Fruit fly (Drosophila melanogaster) whole organism, embryonic: ENCODE data around the gene Mccc1.

ENCODE experiments used
- Antp ChIP-seq: fragments of 200-800 bp; sonication (Bioruptor generic); optimal IDR thresholded peaks from 3 replicates; lab custom pipeline; 2016; ENCODE audit warnings: missing biosample characterization, missing genetic modification characterization
- CG14965 ChIP-seq: fragments of 200-800 bp; sonication (Bioruptor generic); optimal IDR thresholded peaks from 2 replicates; lab custom pipeline; 2016; ENCODE audit warnings: missing biosample characterization, missing genetic modification characterization, borderline replicate concordance
- CG16779 ChIP-seq: fragments of 200-800 bp; sonication (Bioruptor generic); IDR thresholded peaks from 2 replicates; pipeline ENCODE4 v1.3.6; 2022; ENCODE audit warnings: missing biosample characterization, missing genetic modification characterization
- CG2116 ChIP-seq: fragments of 200-800 bp; sonication (Bioruptor generic); optimal IDR thresholded peaks from 3 replicates; lab custom pipeline; 2018; ENCODE audit warnings: missing biosample characterization, mild to moderate bottlenecking, missing genetic modification characterization
- CG34224 ChIP-seq: fragments of 200-800 bp; sonication (Bioruptor generic); IDR thresholded peaks from 3 replicates; pipeline ENCODE4 v1.3.6; 2022; ENCODE audit warnings: missing biosample characterization, missing genetic modification characterization; ENCODE audit not compliant: partially characterized antibody
- CG34376 ChIP-seq: fragments of 200-800 bp; sonication (Bioruptor generic); optimal IDR thresholded peaks from 2 replicates; lab custom pipeline; 2018; ENCODE audit warnings: missing biosample characterization, mild to moderate bottlenecking, missing genetic modification characterization
- CG3726 ChIP-seq: fragments of 200-800 bp; sonication (Bioruptor generic); IDR thresholded peaks from 3 replicates; pipeline ENCODE4, ENCODE4 v1.3.6; 2022; ENCODE audit warnings: missing biosample characterization, missing genetic modification characterization
- CG42726 ChIP-seq: fragments of 200-800 bp; sonication (Bioruptor generic); IDR thresholded peaks from 2 replicates; pipeline ENCODE4 v1.3.6; 2022; ENCODE audit warnings: missing biosample characterization, missing genetic modification characterization; ENCODE audit not compliant: partially characterized antibody
- CG4282 ChIP-seq: fragments of 200-800 bp; sonication (Bioruptor generic); optimal IDR thresholded peaks from 2 replicates; lab custom pipeline; 2016; ENCODE audit warnings: missing biosample characterization, missing genetic modification characterization
- CG4360 ChIP-seq: fragments of 200-800 bp; sonication (Bioruptor generic); IDR thresholded peaks from 2 replicates; pipeline ENCODE4 v1.3.6; 2022; ENCODE audit warnings: missing biosample characterization, missing genetic modification characterization
- CG4617 ChIP-seq: fragments of 200-800 bp; sonication (Bioruptor generic); optimal IDR thresholded peaks from 3 replicates; lab custom pipeline; 2016; ENCODE audit warnings: missing biosample characterization, missing genetic modification characterization, borderline replicate concordance
- CG8924 ChIP-seq: fragments of 200-800 bp; optimal IDR thresholded peaks from 3 replicates; lab custom pipeline; 2019; ENCODE audit warnings: missing biosample characterization, mild to moderate bottlenecking, missing genetic modification characterization, moderate library complexity
- Dfd ChIP-seq, 2 experiments: fragments of >200 bp; optimal IDR thresholded peaks; 2 replicates each; lab custom pipeline; 2017; ENCODE audit warnings: missing biosample characterization in 2 of 2, missing genetic modification characterization in 2 of 2
- Ets97D ChIP-seq: fragments of 200-800 bp; sonication (Bioruptor generic); optimal IDR thresholded peaks from 3 replicates; lab custom pipeline; 2016; ENCODE audit warnings: missing biosample characterization, missing genetic modification characterization
- Gsc ChIP-seq: fragments of 200-800 bp; sonication (Bioruptor generic); IDR thresholded peaks from 2 replicates; pipeline ENCODE4 v1.3.6; 2022; ENCODE audit warnings: missing biosample characterization, missing genetic modification characterization
- Hey ChIP-seq: fragments of 200-800 bp; sonication (Bioruptor generic); optimal IDR thresholded peaks from 3 replicates; lab custom pipeline; 2018; ENCODE audit warnings: missing biosample characterization, mild to moderate bottlenecking, missing genetic modification characterization
- Hmr ChIP-seq: fragments of 200-800 bp; sonication (Bioruptor generic); optimal IDR thresholded peaks from 3 replicates; lab custom pipeline; 2017; ENCODE audit warnings: mild to moderate bottlenecking, missing biosample characterization, missing genetic modification reagents, missing genetic modification characterization
- MBD-R2 ChIP-seq: fragments of 200-800 bp; sonication (Bioruptor generic); IDR thresholded peaks from 2 replicates; pipeline ENCODE4 v1.3.6; 2022; ENCODE audit warnings: missing biosample characterization, missing genetic modification characterization
- Myb ChIP-seq: fragments of 200-800 bp; sonication (Bioruptor generic); optimal IDR thresholded peaks from 2 replicates; lab custom pipeline; 2016; ENCODE audit warnings: missing biosample characterization, missing genetic modification characterization
- NfI ChIP-seq: fragments of 200-800 bp; sonication (Bioruptor generic); optimal IDR thresholded peaks from 3 replicates; lab custom pipeline; 2018; ENCODE audit warnings: missing biosample characterization, mild to moderate bottlenecking, missing genetic modification characterization, moderate library complexity
- Xbp1 ChIP-seq: fragments of 200-800 bp; sonication (Bioruptor generic); optimal IDR thresholded peaks from 3 replicates; lab custom pipeline; 2016; ENCODE audit warnings: missing biosample characterization, mild to moderate bottlenecking, missing genetic modification characterization
- ab ChIP-seq: fragments of 200-800 bp; sonication (Bioruptor generic); optimal IDR thresholded peaks from 2 replicates; lab custom pipeline; 2016; ENCODE audit warnings: missing biosample characterization, missing genetic modification characterization
- ase ChIP-seq: fragments of 200-800 bp; sonication (Bioruptor generic); IDR thresholded peaks from 3 replicates; pipeline ENCODE4 v1.3.6; 2022; ENCODE audit warnings: missing biosample characterization, missing genetic modification characterization
- bcd ChIP-seq: fragments of 200-800 bp; sonication (Bioruptor generic); optimal IDR thresholded peaks from 2 replicates; lab custom pipeline; 2017; ENCODE audit warnings: missing biosample characterization, mild to moderate bottlenecking, missing genetic modification characterization
- bigmax ChIP-seq: fragments of 200-800 bp; sonication (Bioruptor generic); optimal IDR thresholded peaks from 2 replicates; lab custom pipeline; 2018; ENCODE audit warnings: missing biosample characterization, mild to moderate bottlenecking, missing genetic modification characterization
- bsh ChIP-seq, 2 experiments: fragments of 200-800 bp; sonication (Bioruptor generic); optimal IDR thresholded peaks; 2 replicates each; lab custom pipeline; 2017 to 2018; ENCODE audit warnings: mild to moderate bottlenecking in 2 of 2, missing biosample characterization in 2 of 2, missing genetic modification characterization in 2 of 2, moderate library complexity in 1 of 2
- btn ChIP-seq: fragments of 200-800 bp; sonication (Bioruptor generic); optimal IDR thresholded peaks from 2 replicates; lab custom pipeline; 2016; ENCODE audit warnings: missing biosample characterization, missing genetic modification characterization
- chn ChIP-seq: fragments of 200-800 bp; sonication (Bioruptor generic); optimal IDR thresholded peaks from 2 replicates; lab custom pipeline; 2016; ENCODE audit warnings: missing biosample characterization, missing genetic modification characterization
- dmrt99B ChIP-seq: fragments of 200-800 bp; sonication (Bioruptor generic); optimal IDR thresholded peaks from 2 replicates; lab custom pipeline; 2018; ENCODE audit warnings: missing biosample characterization, mild to moderate bottlenecking, missing genetic modification characterization, moderate library complexity
- dysf ChIP-seq: fragments of 200-800 bp; sonication (Bioruptor generic); IDR thresholded peaks from 3 replicates; pipeline ENCODE4 v1.3.6; 2022; ENCODE audit warnings: missing biosample characterization, missing genetic modification characterization
- eyg ChIP-seq: fragments of 200-800 bp; sonication (Bioruptor generic); optimal IDR thresholded peaks from 3 replicates; lab custom pipeline; 2016; ENCODE audit warnings: missing biosample characterization, missing genetic modification characterization
- ftz-f1 ChIP-seq: fragments of 200-800 bp; sonication (Bioruptor generic); optimal IDR thresholded peaks from 2 replicates; lab custom pipeline; 2016; ENCODE audit warnings: missing biosample characterization, missing genetic modification characterization
- gcm ChIP-seq: fragments of 200-800 bp; sonication (Bioruptor generic); optimal IDR thresholded peaks from 2 replicates; lab custom pipeline; 2019; ENCODE audit warnings: missing biosample characterization, mild to moderate bottlenecking, missing genetic modification characterization, moderate library complexity
- inv ChIP-seq: fragments of 200-800 bp; sonication (Bioruptor generic); IDR thresholded peaks from 2 replicates; pipeline ENCODE4 v1.3.6; 2022; ENCODE audit warnings: missing biosample characterization, missing genetic modification characterization; ENCODE audit not compliant: partially characterized antibody
- kah ChIP-seq: fragments of 200-800 bp; sonication (Bioruptor generic); optimal IDR thresholded peaks from 2 replicates; lab custom pipeline; 2018; ENCODE audit warnings: missing biosample characterization, mild to moderate bottlenecking, missing genetic modification characterization
- nerfin-1 ChIP-seq: fragments of 200-800 bp; sonication (Bioruptor generic); optimal IDR thresholded peaks from 3 replicates; lab custom pipeline; 2019; ENCODE audit warnings: missing biosample characterization, mild to moderate bottlenecking, missing genetic modification characterization, moderate library complexity
- p53 ChIP-seq: fragments of 200-800 bp; sonication (Bioruptor generic); optimal IDR thresholded peaks from 2 replicates; lab custom pipeline; 2016; ENCODE audit warnings: missing biosample characterization, missing genetic modification characterization
- pho ChIP-seq: fragments of 200-800 bp; sonication (Bioruptor generic); optimal IDR thresholded peaks from 2 replicates; lab custom pipeline; 2016; ENCODE audit warnings: missing biosample characterization, missing genetic modification characterization
- pzg ChIP-seq: fragments of 200-800 bp; sonication (Bioruptor generic); optimal IDR thresholded peaks from 3 replicates; lab custom pipeline; 2018; ENCODE audit warnings: missing biosample characterization, mild to moderate bottlenecking, missing genetic modification characterization, moderate library complexity
- schlank ChIP-seq: fragments of 200-800 bp; sonication (Bioruptor generic); optimal IDR thresholded peaks from 2 replicates; lab custom pipeline; 2018; ENCODE audit warnings: missing biosample characterization, mild to moderate bottlenecking, missing genetic modification characterization
- scrt ChIP-seq: fragments of 200-800 bp; sonication (Bioruptor generic); optimal IDR thresholded peaks from 2 replicates; lab custom pipeline; 2018; ENCODE audit warnings: missing biosample characterization, mild to moderate bottlenecking, missing genetic modification characterization, moderate library complexity
- sens ChIP-seq: fragments of 200-800 bp; sonication (Bioruptor generic); peaks from one replicate; lab custom pipeline; 2016; ENCODE audit warnings: missing biosample characterization, missing genetic modification characterization
- slp2 ChIP-seq: fragments of 200-800 bp; sonication (Bioruptor generic); optimal IDR thresholded peaks from 2 replicates; lab custom pipeline; 2016; ENCODE audit warnings: missing biosample characterization, missing genetic modification characterization
- sug ChIP-seq: fragments of 200-800 bp; optimal IDR thresholded peaks from 2 replicates; lab custom pipeline; 2019; ENCODE audit warnings: missing biosample characterization, mild to moderate bottlenecking, missing genetic modification characterization, moderate library complexity
- tap ChIP-seq: fragments of 200-800 bp; optimal IDR thresholded peaks from 3 replicates; lab custom pipeline; 2019; ENCODE audit warnings: missing biosample characterization, mild to moderate bottlenecking, missing genetic modification characterization, moderate library complexity
- tna ChIP-seq: fragments of 200-800 bp; sonication (Bioruptor generic); IDR thresholded peaks from 2 replicates; pipeline ENCODE4 v1.3.6; 2022; ENCODE audit warnings: missing biosample characterization, missing genetic modification characterization; ENCODE audit not compliant: partially characterized antibody
- twi ChIP-seq: fragments of 200-800 bp; optimal IDR thresholded peaks from 2 replicates; lab custom pipeline; 2019; ENCODE audit warnings: missing biosample characterization, mild to moderate bottlenecking, missing genetic modification characterization, moderate library complexity
- unc-4 ChIP-seq: fragments of 200-800 bp; sonication (Bioruptor generic); IDR thresholded peaks from 2 replicates; pipeline ENCODE4 v1.3.6; 2022; ENCODE audit warnings: missing biosample characterization, missing genetic modification characterization; ENCODE audit not compliant: partially characterized antibody

The Mccc1 gene

dm6 chr3R:31754605-31755004, 39.1 kb downstream of the Mccc1 start, which contains the start of gene salt:
Gene salt (minus strand): TSS chr3R:31754705.
- TF ChIP-seq btn (no peak), Hmr (no peak), MBD-R2 (GFP tag; lab: Robert Waterston, UW) (no peak), Xbp1 (GFP tag; lab: Kevin White, UChicago) (no peak), pho (GFP tag; lab: Kevin White, UChicago) (no peak), ftz-f1 (GFP tag; lab: Kevin White, UChicago) (no peak), sug (no peak), tna (GFP tag; lab: Robert Waterston, UW) (no peak), bigmax (GFP tag; lab: Kevin White, UChicago) (no peak), ase (GFP tag; lab: Robert Waterston, UW) (no peak), unc-4 (GFP tag; lab: Robert Waterston, UW) (no peak), CG34224 (GFP tag; lab: Robert Waterston, UW) (no peak), CG4617 (no peak), eyg (GFP tag; lab: Kevin White, UChicago) (no peak), Ets97D (GFP tag; lab: Kevin White, UChicago) (no peak), CG16779 (GFP tag; lab: Robert Waterston, UW) (no peak), slp2 (GFP tag; lab: Kevin White, UChicago) (no peak)
- TF ChIP-seq, all 482 proteins: peak for 0

- TF ChIP-seq Myb (GFP tag; lab: Kevin White, UChicago) = no peak
- TF ChIP-seq schlank = no peak
- TF ChIP-seq bcd = no peak
- peak; percentile 74 for TF ChIP-seq nerfin-1
- TF ChIP-seq Gsc (GFP tag; lab: Robert Waterston, UW) = no peak
- no peak for TF ChIP-seq CG14965 (GFP tag; lab: Kevin White, UChicago)
- peak; percentile 20 for TF ChIP-seq CG34376 (GFP tag; lab: Kevin White, UChicago)
- peak; percentile 80 for TF ChIP-seq gcm (GFP tag; lab: Kevin White, UChicago)
- TF ChIP-seq bsh (GFP tag; optimal IDR thresholded peaks at IDR 0.05; lab: Kevin White, UChicago) = peak in 1 of 2 experiments; percentile 60
- peak; percentile 7 for TF ChIP-seq chn (GFP tag; lab: Kevin White, UChicago)
- TF ChIP-seq kah (GFP tag; lab: Kevin White, UChicago) = peak; percentile 72
- TF ChIP-seq sens = peak; percentile 80
- no peak for TF ChIP-seq Dfd (GFP tag; optimal IDR thresholded peaks at IDR 0.05; lab: Kevin White, UChicago)
- TF ChIP-seq p53 (GFP tag; lab: Kevin White, UChicago) = no peak
- no peak for TF ChIP-seq CG42726 (GFP tag; lab: Robert Waterston, UW)
- TF ChIP-seq pzg (GFP tag; lab: Kevin White, UChicago) = peak; percentile 28
- peak; percentile 8 for TF ChIP-seq CG2116 (GFP tag; lab: Kevin White, UChicago)
- no peak for TF ChIP-seq CG3726 (GFP tag; lab: Robert Waterston, UW)
- no peak for TF ChIP-seq tap (tag; lab: Kevin White, UChicago)
- TF ChIP-seq dmrt99B (tag; lab: Kevin White, UChicago) = no peak
- TF ChIP-seq inv (GFP tag; lab: Robert Waterston, UW) = no peak
- TF ChIP-seq scrt (GFP tag; lab: Kevin White, UChicago) = peak; percentile 14
- no peak for TF ChIP-seq NfI (GFP tag; lab: Kevin White, UChicago)
- TF ChIP-seq ab = no peak
- TF ChIP-seq Hey (tag; lab: Kevin White, UChicago) = no peak
- no peak for TF ChIP-seq CG4282 (GFP tag; lab: Kevin White, UChicago)
- peak; percentile 48 for TF ChIP-seq CG8924 (tag; lab: Kevin White, UChicago)
- TF ChIP-seq dysf (GFP tag; lab: Robert Waterston, UW) = no peak
- TF ChIP-seq Antp (GFP tag; lab: Kevin White, UChicago) = peak; percentile 9
- TF ChIP-seq twi (tag; lab: Kevin White, UChicago) = peak; percentile 59
- TF ChIP-seq CG4360 (GFP tag; lab: Robert Waterston, UW) = no peak
Measured at dm6 chr3R:31748093-31748996, 45.4 kb downstream of the Mccc1 start.
